Fruit fly (Drosophila melanogaster) whole organism, embryonic: ENCODE results near the gene CG17841.

Experiments used
- Aef1 ChIP-seq: fragments of 200-800 bp; sonication (Bioruptor generic); IDR thresholded peaks from 3 replicates; pipeline ENCODE4 v1.3.6; 2022; ENCODE audit warnings: missing biosample characterization, missing genetic modification characterization
- CG10209 ChIP-seq: fragments of 200-800 bp; sonication (Bioruptor generic); optimal IDR thresholded peaks from 3 replicates; lab custom pipeline; 2017; ENCODE audit warnings: missing biosample characterization, mild to moderate bottlenecking, missing genetic modification characterization, missing genetic modification reagents
- CG11504 ChIP-seq: fragments of 200-800 bp; sonication (Bioruptor generic); optimal IDR thresholded peaks from 3 replicates; lab custom pipeline; 2019; ENCODE audit warnings: missing biosample characterization, mild to moderate bottlenecking, missing genetic modification characterization, moderate library complexity
- CG12391 ChIP-seq: fragments of 200-800 bp; sonication (Bioruptor generic); optimal IDR thresholded peaks from 3 replicates; lab custom pipeline; 2018; ENCODE audit warnings: missing biosample characterization, mild to moderate bottlenecking, missing genetic modification characterization, moderate library complexity
- CG13296 ChIP-seq: fragments of 200-800 bp; sonication (Bioruptor generic); optimal IDR thresholded peaks from 3 replicates; lab custom pipeline; 2018; ENCODE audit warnings: missing biosample characterization, mild to moderate bottlenecking, missing genetic modification characterization
- CG13775 ChIP-seq: fragments of 200-800 bp; sonication (Bioruptor generic); optimal IDR thresholded peaks from 3 replicates; lab custom pipeline; 2017; ENCODE audit warnings: missing biosample characterization, mild to moderate bottlenecking, missing genetic modification characterization
- CG16779 ChIP-seq: fragments of 200-800 bp; sonication (Bioruptor generic); IDR thresholded peaks from 2 replicates; pipeline ENCODE4 v1.3.6; 2022; ENCODE audit warnings: missing biosample characterization, missing genetic modification characterization
- CG16815 ChIP-seq: fragments of 200-800 bp; sonication (Bioruptor generic); optimal IDR thresholded peaks from 3 replicates; lab custom pipeline; 2017; ENCODE audit warnings: missing biosample characterization, mild to moderate bottlenecking, missing genetic modification characterization
- CG16863 ChIP-seq: fragments of 200-800 bp; sonication (Bioruptor generic); optimal IDR thresholded peaks from 3 replicates; lab custom pipeline; 2016; ENCODE audit warnings: missing biosample characterization, missing genetic modification characterization
- CG18262 ChIP-seq: fragments of 200-800 bp; optimal IDR thresholded peaks from 3 replicates; lab custom pipeline; 2019; ENCODE audit warnings: missing biosample characterization, mild to moderate bottlenecking, missing genetic modification characterization, moderate library complexity
- CG18476 ChIP-seq: fragments of 200-800 bp; sonication (Bioruptor generic); optimal IDR thresholded peaks from 2 replicates; lab custom pipeline; 2016; ENCODE audit warnings: missing biosample characterization, mild to moderate bottlenecking, missing genetic modification characterization
- CG31224 ChIP-seq: fragments of 200-800 bp; sonication (Bioruptor generic); IDR thresholded peaks from 2 replicates; pipeline ENCODE4 v1.3.6; 2022; ENCODE audit warnings: missing biosample characterization, missing genetic modification characterization
- CG31388 ChIP-seq: fragments of 200-800 bp; sonication (Bioruptor generic); optimal IDR thresholded peaks from 2 replicates; lab custom pipeline; 2016; ENCODE audit warnings: missing biosample characterization, missing genetic modification characterization
- CG3163 ChIP-seq: fragments of 200-800 bp; sonication (Bioruptor generic); optimal IDR thresholded peaks from 3 replicates; lab custom pipeline; 2016; ENCODE audit warnings: missing biosample characterization, missing genetic modification characterization
- CG34376 ChIP-seq: fragments of 200-800 bp; sonication (Bioruptor generic); optimal IDR thresholded peaks from 2 replicates; lab custom pipeline; 2018; ENCODE audit warnings: missing biosample characterization, mild to moderate bottlenecking, missing genetic modification characterization
- CG4820 ChIP-seq: fragments of 200-800 bp; sonication (Bioruptor generic); optimal IDR thresholded peaks from 3 replicates; lab custom pipeline; 2016; ENCODE audit warnings: missing biosample characterization, missing genetic modification characterization
- CG7271 ChIP-seq: fragments of 200-800 bp; sonication (Bioruptor generic); optimal IDR thresholded peaks from 2 replicates; lab custom pipeline; 2018; ENCODE audit warnings: missing biosample characterization, mild to moderate bottlenecking, missing genetic modification characterization, moderate library complexity
- CG9437 ChIP-seq: fragments of 200-800 bp; sonication (Bioruptor generic); optimal IDR thresholded peaks from 2 replicates; lab custom pipeline; 2018; ENCODE audit warnings: missing biosample characterization, mild to moderate bottlenecking, missing genetic modification characterization
- CG9727 ChIP-seq: fragments of 200-800 bp; sonication (Bioruptor generic); optimal IDR thresholded peaks from 3 replicates; lab custom pipeline; 2017; ENCODE audit warnings: missing biosample characterization, mild to moderate bottlenecking, missing genetic modification characterization
- CG9817 ChIP-seq: fragments of 200-800 bp; sonication (Bioruptor generic); optimal IDR thresholded peaks from 2 replicates; lab custom pipeline; 2018; ENCODE audit warnings: missing biosample characterization, mild to moderate bottlenecking, missing genetic modification characterization, moderate library complexity
- D19B ChIP-seq: fragments of 200-800 bp; sonication (Bioruptor generic); optimal IDR thresholded peaks from 2 replicates; lab custom pipeline; 2017; ENCODE audit warnings: missing biosample characterization, mild to moderate bottlenecking, missing genetic modification characterization
- Dfd ChIP-seq, 2 experiments: fragments of >200 bp; optimal IDR thresholded peaks; 2 replicates each; lab custom pipeline; 2017; ENCODE audit warnings: missing biosample characterization in 2 of 2, missing genetic modification characterization in 2 of 2
- Dip3 ChIP-seq: fragments of 200-800 bp; sonication (Bioruptor generic); optimal IDR thresholded peaks from 3 replicates; lab custom pipeline; 2016; ENCODE audit warnings: missing biosample characterization, missing genetic modification characterization
- Dll ChIP-seq: fragments of 200-800 bp; sonication (Bioruptor generic); IDR thresholded peaks from 4 replicates; pipeline ENCODE4 v1.3.6; 2022; ENCODE audit warnings: missing biosample characterization, missing genetic modification characterization; ENCODE audit not compliant: partially characterized antibody
- Ets65A ChIP-seq: fragments of 200-800 bp; sonication (Bioruptor generic); peaks from one replicate; lab custom pipeline; 2016; ENCODE audit warnings: missing biosample characterization, missing genetic modification characterization
- Hmr ChIP-seq: fragments of 200-800 bp; sonication (Bioruptor generic); optimal IDR thresholded peaks from 3 replicates; lab custom pipeline; 2017; ENCODE audit warnings: mild to moderate bottlenecking, missing biosample characterization, missing genetic modification reagents, missing genetic modification characterization
- Hr3 ChIP-seq: fragments of 200-800 bp; sonication (Bioruptor generic); optimal IDR thresholded peaks from 3 replicates; lab custom pipeline; 2016; ENCODE audit warnings: missing biosample characterization, missing genetic modification characterization
- Hr51 ChIP-seq, 2 experiments: fragments of 200-800 bp; sonication (Bioruptor generic); optimal IDR thresholded peaks; 2 replicates in 1 of 2; 3 replicates in 1 of 2; lab custom pipeline; 2016 to 2018; ENCODE audit warnings: missing biosample characterization in 2 of 2, missing genetic modification characterization in 2 of 2, mild to moderate bottlenecking in 1 of 2, moderate library complexity in 1 of 2
- NfI ChIP-seq: fragments of 200-800 bp; sonication (Bioruptor generic); optimal IDR thresholded peaks from 3 replicates; lab custom pipeline; 2018; ENCODE audit warnings: missing biosample characterization, mild to moderate bottlenecking, missing genetic modification characterization, moderate library complexity
- PHDP ChIP-seq: fragments of 200-800 bp; sonication (Bioruptor generic); optimal IDR thresholded peaks from 3 replicates; lab custom pipeline; 2018; ENCODE audit warnings: missing biosample characterization, mild to moderate bottlenecking, missing genetic modification characterization, moderate library complexity
- Poxn ChIP-seq: fragments of 200-800 bp; sonication (Bioruptor generic); IDR thresholded peaks from 2 replicates; pipeline ENCODE4 v1.3.6; 2022; ENCODE audit warnings: missing biosample characterization, missing genetic modification characterization
- Sox100B ChIP-seq: fragments of 200-800 bp; sonication (Bioruptor generic); optimal IDR thresholded peaks from 3 replicates; lab custom pipeline; 2018; ENCODE audit warnings: missing biosample characterization, mild to moderate bottlenecking, missing genetic modification characterization
- Sry-β ChIP-seq: fragments of 200-800 bp; sonication (Bioruptor generic); optimal IDR thresholded peaks from 2 replicates; lab custom pipeline; 2018; ENCODE audit warnings: missing biosample characterization, mild to moderate bottlenecking, missing genetic modification characterization, moderate library complexity
- Ssrp ChIP-seq: fragments of 200-800 bp; sonication (Bioruptor generic); optimal IDR thresholded peaks from 2 replicates; lab custom pipeline; 2018; ENCODE audit warnings: missing biosample characterization, mild to moderate bottlenecking, missing genetic modification characterization, moderate library complexity
- Trl ChIP-seq, 3 experiments: fragments of >200 bp in 2 of 3; fragments of 200-800 bp in 1 of 3; sonication (Bioruptor generic) in 1 of 3; optimal IDR thresholded peaks; 2 replicates in 1 of 3; 3 replicates in 2 of 3; lab custom pipeline; 2016 to 2017; ENCODE audit warnings: missing biosample characterization in 1 of 3, missing genetic modification characterization in 1 of 3
- abd-A ChIP-seq: fragments of 200-800 bp; sonication (Bioruptor generic); optimal IDR thresholded peaks from 3 replicates; lab custom pipeline; 2019; ENCODE audit warnings: missing biosample characterization, mild to moderate bottlenecking, missing genetic modification characterization, moderate library complexity
- bab2 ChIP-seq: fragments of 200-800 bp; sonication (Bioruptor generic); optimal IDR thresholded peaks from 2 replicates; lab custom pipeline; 2016; ENCODE audit warnings: missing biosample characterization, missing genetic modification characterization
- bigmax ChIP-seq: fragments of 200-800 bp; sonication (Bioruptor generic); optimal IDR thresholded peaks from 2 replicates; lab custom pipeline; 2018; ENCODE audit warnings: missing biosample characterization, mild to moderate bottlenecking, missing genetic modification characterization
- dmrt11E ChIP-seq: fragments of 200-800 bp; sonication (Bioruptor generic); optimal IDR thresholded peaks from 3 replicates; lab custom pipeline; 2018; ENCODE audit warnings: missing biosample characterization, mild to moderate bottlenecking, missing genetic modification characterization, moderate library complexity
- dmrt99B ChIP-seq: fragments of 200-800 bp; sonication (Bioruptor generic); optimal IDR thresholded peaks from 2 replicates; lab custom pipeline; 2018; ENCODE audit warnings: missing biosample characterization, mild to moderate bottlenecking, missing genetic modification characterization, moderate library complexity
- gem ChIP-seq: fragments of 200-800 bp; sonication (Bioruptor generic); optimal IDR thresholded peaks from 2 replicates; lab custom pipeline; 2019; ENCODE audit warnings: missing biosample characterization, mild to moderate bottlenecking, missing genetic modification characterization, moderate library complexity
- grau ChIP-seq: fragments of 200-800 bp; optimal IDR thresholded peaks from 3 replicates; lab custom pipeline; 2019; ENCODE audit warnings: missing biosample characterization, mild to moderate bottlenecking, missing genetic modification characterization, moderate library complexity
- grn ChIP-seq: fragments of 200-800 bp; sonication (Bioruptor generic); optimal IDR thresholded peaks from 3 replicates; lab custom pipeline; 2017; ENCODE audit warnings: missing biosample characterization, missing genetic modification characterization
- lola ChIP-seq, 3 experiments: fragments of >200 bp in 2 of 3; fragments of 200-800 bp in 1 of 3; sonication (Bioruptor generic) in 1 of 3; optimal IDR thresholded peaks; 2 replicates each; lab custom pipeline; 2017 to 2019; ENCODE audit warnings: missing biosample characterization in 3 of 3, missing genetic modification characterization in 3 of 3, mild to moderate bottlenecking in 1 of 3, moderate library complexity in 1 of 3
- nerfin-1 ChIP-seq: fragments of 200-800 bp; sonication (Bioruptor generic); optimal IDR thresholded peaks from 3 replicates; lab custom pipeline; 2019; ENCODE audit warnings: missing biosample characterization, mild to moderate bottlenecking, missing genetic modification characterization, moderate library complexity
- repo ChIP-seq: fragments of 200-800 bp; sonication (Bioruptor generic); optimal IDR thresholded peaks from 2 replicates; lab custom pipeline; 2016; ENCODE audit warnings: missing biosample characterization, missing genetic modification characterization
- sens ChIP-seq: fragments of 200-800 bp; sonication (Bioruptor generic); peaks from one replicate; lab custom pipeline; 2016; ENCODE audit warnings: missing biosample characterization, missing genetic modification characterization
- tio ChIP-seq: fragments of 200-800 bp; sonication (Bioruptor generic); optimal IDR thresholded peaks from 2 replicates; lab custom pipeline; 2017; ENCODE audit warnings: missing biosample characterization, missing genetic modification characterization, inconsistent platforms

CG17841 gene

dm6 chrX:10324836-10325566 lies 42.9 kb upstream of the CG17841 start (continued):
- peak; percentile 8 for TF ChIP-seq bab2 (GFP tag; lab: Kevin White, UChicago)
- no peak for TF ChIP-seq Sry-β (GFP tag; lab: Kevin White, UChicago)
- TF ChIP-seq Trl (optimal IDR thresholded peaks at IDR 0.05; lab: Kevin White, UChicago) = peak in 1 of 2 experiments; percentile 72
- TF ChIP-seq Trl (GFP tag; optimal IDR thresholded peaks at IDR 0.05; lab: Kevin White, UChicago) = no peak
- peak; percentile 44 for TF ChIP-seq CG13775 (GFP tag; lab: Kevin White, UChicago)
- peak; percentile 43 for TF ChIP-seq gem (tag; lab: Kevin White, UChicago)
- peak; percentile 22 for TF ChIP-seq NfI (GFP tag; lab: Kevin White, UChicago)
- TF ChIP-seq CG18262 (tag; lab: Kevin White, UChicago) = peak; percentile 29
- peak in 1 of 2 experiments; percentile 16 for TF ChIP-seq Hr51 (GFP tag; optimal IDR thresholded peaks at IDR 0.05; lab: Kevin White, UChicago)
- no peak for TF ChIP-seq CG31224 (GFP tag; lab: Robert Waterston, UW)
- peak; percentile 12 for TF ChIP-seq Ssrp (tag; lab: Kevin White, UChicago)
- TF ChIP-seq CG7271 = no peak
- TF ChIP-seq CG13296 (GFP tag; lab: Kevin White, UChicago) = peak; percentile 11
- no peak for TF ChIP-seq CG10209 (GFP tag; lab: Kevin White, UChicago)
- peak; percentile 22 for TF ChIP-seq CG16863 (GFP tag; lab: Kevin White, UChicago)
- peak; percentile 80 for TF ChIP-seq CG4820 (GFP tag; lab: Kevin White, UChicago)
- TF ChIP-seq Hr3 (GFP tag; lab: Kevin White, UChicago) = peak; percentile 6
- peak; percentile 8 for TF ChIP-seq CG16815 (GFP tag; lab: Kevin White, UChicago)
- TF ChIP-seq grau (tag; lab: Kevin White, UChicago) = peak; percentile 6
- peak; percentile 83 for TF ChIP-seq sens (GFP tag; lab: Kevin White, UChicago)
- TF ChIP-seq CG12391 (tag; lab: Kevin White, UChicago) = peak; percentile 31
- no peak for TF ChIP-seq bigmax (GFP tag; lab: Kevin White, UChicago)
- peak; percentile 14 for TF ChIP-seq abd-A
- peak; percentile 23 for TF ChIP-seq tio (GFP tag; lab: Kevin White, UChicago)
- peak; percentile 25 for TF ChIP-seq CG9727 (GFP tag; lab: Kevin White, UChicago)
- TF ChIP-seq CG18476 (GFP tag; lab: Kevin White, UChicago) = peak; percentile 22
- peak; percentile 36 for TF ChIP-seq grn
- peak; percentile 5 for TF ChIP-seq Dip3 (GFP tag; lab: Kevin White, UChicago)
- TF ChIP-seq Dfd (GFP tag; optimal IDR thresholded peaks at IDR 0.05; lab: Kevin White, UChicago) = no peak
- no peak for TF ChIP-seq CG34376 (GFP tag; lab: Kevin White, UChicago)
- TF ChIP-seq CG9437 (GFP tag; lab: Kevin White, UChicago) = peak; percentile 37
- no peak for TF ChIP-seq D19B (GFP tag; lab: Kevin White, UChicago)
- peak; percentile 51 for TF ChIP-seq Ets65A (GFP tag; lab: Kevin White, UChicago)
- peak in 1 of 3 experiments; percentile 39 for TF ChIP-seq lola (GFP tag; optimal IDR thresholded peaks at IDR 0.05; lab: Kevin White, UChicago)
- no peak for TF ChIP-seq CG16779 (GFP tag; lab: Robert Waterston, UW)
- peak; percentile 35 for TF ChIP-seq dmrt99B (tag; lab: Kevin White, UChicago)
- TF ChIP-seq Poxn = no peak
- TF ChIP-seq Aef1 (GFP tag; lab: Robert Waterston, UW) = no peak
- TF ChIP-seq CG31388 (GFP tag; lab: Kevin White, UChicago) = no peak
- no peak for TF ChIP-seq repo (GFP tag; lab: Kevin White, UChicago)
- peak; percentile 51 for TF ChIP-seq CG11504 (tag; lab: Kevin White, UChicago)
- TF ChIP-seq nerfin-1 (tag; lab: Kevin White, UChicago) = peak; percentile 19
- TF ChIP-seq Dll = no peak
- peak; percentile 14 for TF ChIP-seq dmrt11E (tag; lab: Kevin White, UChicago)
- no peak for TF ChIP-seq CG9817
- TF ChIP-seq Hmr (GFP tag; lab: Kevin White, UChicago) = peak; percentile 5
- no peak for TF ChIP-seq PHDP (tag; lab: Kevin White, UChicago)
- peak; percentile 40 for TF ChIP-seq CG3163 (GFP tag; lab: Kevin White, UChicago)
- peak; percentile 31 for TF ChIP-seq Sox100B (GFP tag; lab: Kevin White, UChicago)
